Fruit fly (Drosophila melanogaster): ENCODE results near the gene JhI-21.

Gene JhI-21

DNA sequence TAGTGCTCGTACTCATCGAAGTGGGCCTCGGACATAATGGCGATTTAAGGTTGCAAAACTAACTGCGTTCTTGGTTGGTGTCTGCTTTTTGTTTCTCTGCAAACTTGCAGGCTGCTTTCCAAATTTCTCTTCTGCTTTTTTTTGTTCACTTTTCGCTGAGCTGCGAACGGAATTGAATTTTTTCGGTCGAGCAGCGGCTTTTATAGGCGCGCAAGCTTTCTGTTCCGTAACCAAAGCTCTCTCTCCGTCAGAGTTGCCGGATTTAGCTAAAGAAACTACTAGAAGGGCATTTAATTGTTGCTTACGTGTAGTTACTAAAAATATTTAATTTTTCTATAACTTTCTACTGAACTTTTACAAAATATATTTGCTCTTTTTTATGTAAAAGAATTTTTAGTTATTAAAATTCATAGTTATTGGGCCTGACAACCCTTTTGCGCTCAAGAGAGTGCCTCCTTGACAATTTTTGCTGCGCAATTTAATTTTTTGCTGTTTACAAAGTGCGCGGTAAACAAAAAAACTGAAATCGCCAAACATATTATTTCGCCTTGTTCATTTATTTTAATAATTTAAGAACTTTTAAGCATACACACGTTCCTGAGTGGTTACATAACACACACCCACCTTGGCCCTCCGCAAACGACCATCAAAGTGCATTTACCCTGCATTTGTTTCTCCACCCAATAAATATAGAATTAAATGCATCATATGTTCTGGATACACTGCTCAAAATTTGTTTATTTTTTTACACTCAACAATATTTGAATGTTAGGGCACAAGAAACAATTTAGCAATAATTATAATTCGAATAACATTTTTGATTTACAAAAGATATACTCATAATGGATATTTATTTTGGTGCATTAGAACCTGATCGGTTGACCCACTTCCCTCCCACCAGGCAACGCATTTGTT lies 9.6 kb downstream of the JhI-21 start, which contains the start of gene CG6770 (continued):
- no peak for TF ChIP-seq CG34224 (GFP tag; IDR thresholded peaks at IDR 0.05; ENCODE audit: partially characterized antibody)
- TF ChIP-seq CG5180 (GFP tag; optimal IDR thresholded peaks at IDR 0.05): peak; percentile 64
- peak; percentile 51 for TF ChIP-seq sisA (GFP tag; IDR thresholded peaks at IDR 0.05)
- TF ChIP-seq CG10366 (GFP tag; IDR thresholded peaks at IDR 0.05): peak; percentile 87
- no peak for TF ChIP-seq CG10654 (GFP tag; optimal IDR thresholded peaks at IDR 0.05)
- peak; percentile 79 for TF ChIP-seq Sox102F (GFP tag; optimal IDR thresholded peaks at IDR 0.05)
- peak; percentile 41 for TF ChIP-seq oc (tag; optimal IDR thresholded peaks at IDR 0.05)
- TF ChIP-seq CoRest (tag; optimal IDR thresholded peaks at IDR 0.05): peak; percentile 82
- TF ChIP-seq CG4854 (GFP tag; optimal IDR thresholded peaks at IDR 0.05): peak; percentile 30
- TF ChIP-seq psq (GFP tag; optimal IDR thresholded peaks at IDR 0.05): no peak
- TF ChIP-seq otp (GFP tag; IDR thresholded peaks at IDR 0.05): peak; percentile 52; the same call in 1 of the 3 replicates
- no peak for TF ChIP-seq CG14965 (GFP tag; optimal IDR thresholded peaks at IDR 0.05; ENCODE audit: borderline replicate concordance)
- peak; percentile 89 for TF ChIP-seq Fer3 (tag; optimal IDR thresholded peaks at IDR 0.05)
- TF ChIP-seq CG14014 (GFP tag; IDR thresholded peaks at IDR 0.05): peak; percentile 89
- TF ChIP-seq Eip74EF (GFP tag; optimal IDR thresholded peaks at IDR 0.05): peak in 1 of 2 experiments; percentile 74
- peak; percentile 2 for TF ChIP-seq Hmx (GFP tag; optimal IDR thresholded peaks at IDR 0.05)
- no peak for TF ChIP-seq pb (GFP tag; optimal IDR thresholded peaks at IDR 0.05)
- no peak for TF ChIP-seq Elba2 (GFP tag; optimal IDR thresholded peaks at IDR 0.05)
- TF ChIP-seq Bdp1 (GFP tag; optimal IDR thresholded peaks at IDR 0.05): no peak
- peak; percentile 70 for TF ChIP-seq CG17829 (tag; optimal IDR thresholded peaks at IDR 0.05)
- TF ChIP-seq CG13775 (GFP tag; optimal IDR thresholded peaks at IDR 0.05): peak; percentile 59
- TF ChIP-seq CG10267 (tag; optimal IDR thresholded peaks at IDR 0.05): peak; percentile 74
- TF ChIP-seq cg (GFP tag; optimal IDR thresholded peaks at IDR 0.05): no peak
- no peak for TF ChIP-seq CG8089 (GFP tag; optimal IDR thresholded peaks at IDR 0.05)
- TF ChIP-seq Hr51 (GFP tag; optimal IDR thresholded peaks at IDR 0.05): peak; percentile 46 to 83
- TF ChIP-seq CG15479 (GFP tag; optimal IDR thresholded peaks at IDR 0.05): no peak
- no peak for TF ChIP-seq pita (GFP tag; optimal IDR thresholded peaks at IDR 0.05)
- peak; percentile 9 for TF ChIP-seq MTF-1 (GFP tag; optimal IDR thresholded peaks at IDR 0.05; ENCODE audit: borderline replicate concordance)
- no peak for TF ChIP-seq vnd (GFP tag; IDR thresholded peaks at IDR 0.05; ENCODE audit: partially characterized antibody)
- peak; percentile 83 for TF ChIP-seq BtbVII (GFP tag; optimal IDR thresholded peaks at IDR 0.05)
- no peak for TF ChIP-seq CG33557 (GFP tag; optimal IDR thresholded peaks at IDR 0.05)
- peak; percentile 69 for TF ChIP-seq CG5953 (GFP tag; IDR thresholded peaks at IDR 0.05)
- TF ChIP-seq zen (tag; optimal IDR thresholded peaks at IDR 0.05): peak; percentile 27
- peak; percentile 77 for TF ChIP-seq al (GFP tag; IDR thresholded peaks at IDR 0.05)
- TF ChIP-seq zf30C (GFP tag; optimal IDR thresholded peaks at IDR 0.05): peak; percentile 28
- TF ChIP-seq ssp (GFP tag; IDR thresholded peaks at IDR 0.05): peak; percentile 68; the same call in 1 of the 2 replicates
- peak; percentile 32 for TF ChIP-seq CG30431 (GFP tag; optimal IDR thresholded peaks at IDR 0.05)
- no peak for TF ChIP-seq disco-r (GFP tag; optimal IDR thresholded peaks at IDR 0.05)
- no peak for TF ChIP-seq Lim3 (GFP tag; IDR thresholded peaks at IDR 0.05)
- no peak for TF ChIP-seq HmgD (GFP tag; optimal IDR thresholded peaks at IDR 0.05)
- no peak for TF ChIP-seq CG6254 (GFP tag; optimal IDR thresholded peaks at IDR 0.05)
- peak; percentile 70 for TF ChIP-seq nom (GFP tag; optimal IDR thresholded peaks at IDR 0.05)
- TF ChIP-seq CG2129 (GFP tag; IDR thresholded peaks at IDR 0.05; ENCODE audit: partially characterized antibody): no peak
- peak; percentile 8 for TF ChIP-seq crc (GFP tag; optimal IDR thresholded peaks at IDR 0.05)
- peak; percentile 69; the same call in 1 of the 2 replicates for TF ChIP-seq danr (GFP tag; IDR thresholded peaks at IDR 0.05)
- TF ChIP-seq Hsf (GFP tag; optimal IDR thresholded peaks at IDR 0.05): peak; percentile 73
- peak; percentile 64 for TF ChIP-seq CG10979 (tag; optimal IDR thresholded peaks at IDR 0.05)
